Fruit fly (Drosophila melanogaster) whole organism, pupa: Measurements from ENCODE around the gene tweek.

Experiments
- CG12605 ChIP-seq: fragments of 200-800 bp; sonication (Bioruptor generic); IDR thresholded peaks from 2 replicates; pipeline ENCODE4 v1.3.6; 2022; ENCODE audit warnings: missing biosample characterization, missing genetic modification characterization
- CG13204 ChIP-seq: fragments of 200-800 bp; sonication (Bioruptor generic); optimal IDR thresholded peaks from 2 replicates; lab custom pipeline; 2018; ENCODE audit warnings: missing biosample characterization, mild to moderate bottlenecking, missing genetic modification characterization, moderate library complexity
- CG14655 ChIP-seq: fragments of 200-800 bp; sonication (Bioruptor generic); optimal IDR thresholded peaks from 3 replicates; lab custom pipeline; 2017; ENCODE audit warnings: mild to moderate bottlenecking, missing biosample characterization, missing genetic modification reagents, missing genetic modification characterization
- CG17806 ChIP-seq: fragments of 200-800 bp; sonication (Bioruptor generic); optimal IDR thresholded peaks from 2 replicates; lab custom pipeline; 2018; ENCODE audit warnings: missing biosample characterization, mild to moderate bottlenecking, missing genetic modification characterization, moderate library complexity
- CG32121 ChIP-seq: fragments of 200-800 bp; sonication (Bioruptor generic); IDR thresholded peaks from 2 replicates; pipeline ENCODE4 v1.3.6; 2022; ENCODE audit warnings: missing biosample characterization, missing genetic modification characterization
- CG34367 ChIP-seq: fragments of 200-800 bp; sonication (Bioruptor generic); optimal IDR thresholded peaks from 2 replicates; lab custom pipeline; 2018; ENCODE audit warnings: missing biosample characterization, mild to moderate bottlenecking, missing genetic modification characterization
- CG4496 ChIP-seq: fragments of 200-800 bp; sonication (Bioruptor generic); IDR thresholded peaks from 3 replicates; pipeline ENCODE4 v1.3.6; 2022; ENCODE audit warnings: missing biosample characterization, missing genetic modification characterization
- CG8159 ChIP-seq: fragments of 200-800 bp; sonication (Bioruptor generic); optimal IDR thresholded peaks from 3 replicates; lab custom pipeline; 2018; ENCODE audit warnings: missing biosample characterization, mild to moderate bottlenecking, missing genetic modification characterization, moderate library complexity
- CG9948 ChIP-seq: fragments of 200-800 bp; sonication (Bioruptor generic); optimal IDR thresholded peaks from 2 replicates; lab custom pipeline; 2018; ENCODE audit warnings: missing biosample characterization, mild to moderate bottlenecking, missing genetic modification characterization, moderate library complexity
- EcR ChIP-seq: fragments of 200-800 bp; sonication (Bioruptor generic); optimal IDR thresholded peaks from 3 replicates; lab custom pipeline; 2019; ENCODE audit warnings: missing biosample characterization, missing genetic modification characterization, mild to moderate bottlenecking, moderate library complexity, missing genetic modification reagents
- Pif1B ChIP-seq: fragments of 200-800 bp; sonication (Bioruptor generic); optimal IDR thresholded peaks from 3 replicates; lab custom pipeline; 2016; ENCODE audit warnings: missing biosample characterization, missing genetic modification characterization
- Snoo ChIP-seq: fragments of 200-800 bp; sonication (Bioruptor generic); optimal IDR thresholded peaks from 3 replicates; lab custom pipeline; 2017; ENCODE audit warnings: missing biosample characterization, mild to moderate bottlenecking, missing genetic modification characterization, inconsistent platforms
- gl ChIP-seq: fragments of 200-800 bp; sonication (Bioruptor generic); optimal IDR thresholded peaks from 2 replicates; lab custom pipeline; 2018; ENCODE audit warnings: missing biosample characterization, mild to moderate bottlenecking, missing genetic modification characterization
- rn ChIP-seq: fragments of 200-800 bp; sonication (Bioruptor generic); IDR thresholded peaks from 2 replicates; pipeline ENCODE4 v1.3.6; 2022; ENCODE audit warnings: missing biosample characterization, missing genetic modification characterization

- TF ChIP-seq CG12605 (no peak; the same call in 1 of the 2 replicates), CG4496 (GFP tag; lab: Robert Waterston, UW) (0 out of 3 replicates have a peak, but pooled peaks have one; percentile 52), EcR (GFP tag; lab: Kevin White, UChicago) (no peak), CG9948 (tag; lab: Kevin White, UChicago) (no peak), rn (GFP tag; lab: Robert Waterston, UW) (no peak), Snoo (tag; lab: Kevin White, UChicago) (no peak), CG14655 (peak; percentile 44), CG34367 (tag; lab: Kevin White, UChicago) (no peak), CG8159 (tag; lab: Kevin White, UChicago) (no peak), Pif1B (no peak), CG13204 (GFP tag; lab: Kevin White, UChicago) (no peak), CG32121 (GFP tag; lab: Robert Waterston, UW) (peak; percentile 39; the same call in 1 of the 2 replicates), gl (no peak), CG17806 (tag; lab: Kevin White, UChicago) (no peak)
These were observed 13.4 kb upstream of the tweek start for dm6 chr2L:16874924-16875323.
